Worm (Caenorhabditis elegans): ENCODE measurements around the gene C14B1.2.

- TF ChIP-seq mdl-1 (tag; optimal IDR thresholded peaks at IDR 0.05): no peak
- no peak for TF ChIP-seq ceh-8 (GFP tag; optimal IDR thresholded peaks at IDR 0.05)
- TF ChIP-seq ztf-11 (tag; optimal IDR thresholded peaks at IDR 0.05): no peak
- TF ChIP-seq irx-1 (tag; optimal IDR thresholded peaks at IDR 0.05): no peak
- TF ChIP-seq unc-62 (GFP tag; optimal IDR thresholded peaks at IDR 0.05): no peak
- no peak for TF ChIP-seq nhr-28 (tag; optimal IDR thresholded peaks at IDR 0.05)
- no peak for TF ChIP-seq elt-3 (tag; optimal IDR thresholded peaks at IDR 0.05)
- no peak for TF ChIP-seq fkh-4 (tag; optimal IDR thresholded peaks at IDR 0.05; ENCODE audit: borderline replicate concordance)
- TF ChIP-seq elt-2 (tag; optimal IDR thresholded peaks at IDR 0.05): no peak
- no peak for TF ChIP-seq lsy-2 (tag; optimal IDR thresholded peaks at IDR 0.05)
- TF ChIP-seq nhr-90 (tag; optimal IDR thresholded peaks at IDR 0.05; ENCODE audit: poor library complexity): no peak
- TF ChIP-seq nhr-11 (tag; optimal IDR thresholded peaks at IDR 0.05): no peak
- TF ChIP-seq mab-9 (GFP tag; IDR thresholded peaks at IDR 0.05): no peak
- TF ChIP-seq ama-1 (optimal IDR thresholded peaks at IDR 0.05): no peak
Measured at ce11 chrIII:3692516-3692915, 9.5 kb upstream of the C14B1.2 start.

All from whole organism, L1 larva.